Worm (Caenorhabditis elegans): ENCODE data around the gene clec-219.

The clec-219 gene

ce11 chrV:8349950-8350349, 31.7 kb downstream of the clec-219 start:
- TF ChIP-seq blmp-1 (tag; optimal IDR thresholded peaks at IDR 0.05) (no peak), ceh-43 (GFP tag; optimal IDR thresholded peaks at IDR 0.05) (no peak), ceh-39 (tag; optimal IDR thresholded peaks at IDR 0.05) (no peak), drap-1 (GFP tag; optimal IDR thresholded peaks at IDR 0.05) (no peak), unc-39 (tag; optimal IDR thresholded peaks at IDR 0.05) (no peak), sem-2 (GFP tag; optimal IDR thresholded peaks at IDR 0.05) (no peak), mls-2 (tag; optimal IDR thresholded peaks at IDR 0.05) (no peak), ztf-11 (tag; optimal IDR thresholded peaks at IDR 0.05) (no peak), lin-32 (GFP tag; optimal IDR thresholded peaks at IDR 0.05) (no peak), nhr-2 (tag; optimal IDR thresholded peaks at IDR 0.05) (no peak), cnd-1 (tag; optimal IDR thresholded peaks at IDR 0.05) (no peak), nhr-76 (tag; optimal IDR thresholded peaks at IDR 0.05) (no peak), bed-3 (GFP tag; optimal IDR thresholded peaks at IDR 0.05) (no peak), nhr-237 (tag; optimal IDR thresholded peaks at IDR 0.05) (no peak), lsy-2 (tag; optimal IDR thresholded peaks at IDR 0.05) (no peak), nhr-12 (tag; optimal IDR thresholded peaks at IDR 0.05) (no peak), mab-5 (tag; optimal IDR thresholded peaks at IDR 0.05) (no peak)

ce11 chrV:8351371-8351770, 33.1 kb downstream of the clec-219 start, which contains the start of gene srsx-22:
srsx-22 (plus strand) TSS chrV:8351671.
- no peak for TF ChIP-seq nhr-237 (tag; optimal IDR thresholded peaks at IDR 0.05)
- no peak for TF ChIP-seq mep-1 (tag; optimal IDR thresholded peaks at IDR 0.05)
- TF ChIP-seq mab-5 (tag; optimal IDR thresholded peaks at IDR 0.05), result no peak
- no peak for TF ChIP-seq nhr-76 (tag; optimal IDR thresholded peaks at IDR 0.05)
- TF ChIP-seq ceh-43 (GFP tag; optimal IDR thresholded peaks at IDR 0.05), result no peak
- TF ChIP-seq hlh-1 (tag; optimal IDR thresholded peaks at IDR 0.05), result no peak
- TF ChIP-seq zip-8 (tag; optimal IDR thresholded peaks at IDR 0.05), result no peak
- no peak for TF ChIP-seq M03D4.4 (tag; optimal IDR thresholded peaks at IDR 0.05)
- no peak for TF ChIP-seq bed-3 (GFP tag; optimal IDR thresholded peaks at IDR 0.05)
- TF ChIP-seq unc-62 (GFP tag; optimal IDR thresholded peaks at IDR 0.05), result no peak
- no peak for TF ChIP-seq unc-120 (tag; optimal IDR thresholded peaks at IDR 0.05; ENCODE audit: poor library complexity, severe bottlenecking)
- TF ChIP-seq flh-1 (GFP tag; optimal IDR thresholded peaks at IDR 0.05), result no peak
- TF ChIP-seq drap-1 (GFP tag; optimal IDR thresholded peaks at IDR 0.05), result no peak
- TF ChIP-seq lin-32 (GFP tag; optimal IDR thresholded peaks at IDR 0.05), result no peak
- no peak for TF ChIP-seq cnd-1 (tag; optimal IDR thresholded peaks at IDR 0.05)
- TF ChIP-seq ceh-83 (GFP tag; optimal IDR thresholded peaks at IDR 0.05), result no peak
- TF ChIP-seq mls-2 (tag; optimal IDR thresholded peaks at IDR 0.05), result no peak
- no peak for TF ChIP-seq sem-2 (GFP tag; optimal IDR thresholded peaks at IDR 0.05)
- no peak for TF ChIP-seq pha-4 (tag; optimal IDR thresholded peaks at IDR 0.05)

- no peak for TF ChIP-seq ces-1 (GFP tag; optimal IDR thresholded peaks at IDR 0.05)
- no peak for TF ChIP-seq nhr-237 (tag; optimal IDR thresholded peaks at IDR 0.05)
- TF ChIP-seq mep-1 (tag; optimal IDR thresholded peaks at IDR 0.05), result no peak
- no peak for TF ChIP-seq M03D4.4 (tag; optimal IDR thresholded peaks at IDR 0.05)
- no peak for TF ChIP-seq hlh-1 (tag; optimal IDR thresholded peaks at IDR 0.05)
- no peak for TF ChIP-seq nhr-12 (tag; optimal IDR thresholded peaks at IDR 0.05)
- TF ChIP-seq pha-4 (tag; optimal IDR thresholded peaks at IDR 0.05), result no peak
- TF ChIP-seq mab-5 (tag; optimal IDR thresholded peaks at IDR 0.05), result no peak
- no peak for TF ChIP-seq unc-39 (tag; optimal IDR thresholded peaks at IDR 0.05)
- TF ChIP-seq flh-1 (GFP tag; optimal IDR thresholded peaks at IDR 0.05), result no peak
- no peak for TF ChIP-seq elt-1 (tag; optimal IDR thresholded peaks at IDR 0.05; ENCODE audit: borderline replicate concordance, insufficient read depth)
- TF ChIP-seq bed-3 (GFP tag; optimal IDR thresholded peaks at IDR 0.05), result no peak
- TF ChIP-seq lin-32 (GFP tag; optimal IDR thresholded peaks at IDR 0.05), result no peak
- no peak for TF ChIP-seq ztf-11 (tag; optimal IDR thresholded peaks at IDR 0.05)
- no peak for TF ChIP-seq ceh-39 (tag; optimal IDR thresholded peaks at IDR 0.05)
- TF ChIP-seq lsy-2 (tag; optimal IDR thresholded peaks at IDR 0.05), result no peak
- TF ChIP-seq mls-2 (tag; optimal IDR thresholded peaks at IDR 0.05), result no peak
Observed at ce11 chrV:8355435-8356212, 37.4 kb downstream of the clec-219 start, which contains the start of gene mom-2. mom-2 (plus strand) TSS chrV:8355988.

ce11 chrV:8357756-8358155, 39.5 kb downstream of the clec-219 start:
- no peak for TF ChIP-seq ces-1 (GFP tag; optimal IDR thresholded peaks at IDR 0.05)

- TF ChIP-seq lsy-2 (tag; optimal IDR thresholded peaks at IDR 0.05) (no peak), drap-1 (GFP tag; optimal IDR thresholded peaks at IDR 0.05) (no peak), ham-2 (GFP tag; optimal IDR thresholded peaks at IDR 0.05) (no peak), unc-39 (tag; optimal IDR thresholded peaks at IDR 0.05) (no peak), lin-32 (GFP tag; optimal IDR thresholded peaks at IDR 0.05) (no peak), bed-3 (GFP tag; optimal IDR thresholded peaks at IDR 0.05) (no peak), sem-2 (GFP tag; optimal IDR thresholded peaks at IDR 0.05) (no peak), nhr-12 (tag; optimal IDR thresholded peaks at IDR 0.05) (no peak), flh-1 (GFP tag; optimal IDR thresholded peaks at IDR 0.05) (no peak), elt-1 (tag; optimal IDR thresholded peaks at IDR 0.05; ENCODE audit: borderline replicate concordance, insufficient read depth) (no peak), ceh-83 (GFP tag; optimal IDR thresholded peaks at IDR 0.05) (no peak), snpc-4 (tag; optimal IDR thresholded peaks at IDR 0.05) (no peak), pha-4 (tag; optimal IDR thresholded peaks at IDR 0.05) (no peak), cnd-1 (tag; optimal IDR thresholded peaks at IDR 0.05) (no peak), ceh-39 (tag; optimal IDR thresholded peaks at IDR 0.05) (no peak), mls-2 (tag; optimal IDR thresholded peaks at IDR 0.05) (no peak)
Observed at ce11 chrV:8358702-8359101, 40.5 kb downstream of the clec-219 start.

Data from whole organism, mixed stage, embryonic.